ENCODE assay signal across 1 fruit fly cellular context in the genomic region with DNA sequence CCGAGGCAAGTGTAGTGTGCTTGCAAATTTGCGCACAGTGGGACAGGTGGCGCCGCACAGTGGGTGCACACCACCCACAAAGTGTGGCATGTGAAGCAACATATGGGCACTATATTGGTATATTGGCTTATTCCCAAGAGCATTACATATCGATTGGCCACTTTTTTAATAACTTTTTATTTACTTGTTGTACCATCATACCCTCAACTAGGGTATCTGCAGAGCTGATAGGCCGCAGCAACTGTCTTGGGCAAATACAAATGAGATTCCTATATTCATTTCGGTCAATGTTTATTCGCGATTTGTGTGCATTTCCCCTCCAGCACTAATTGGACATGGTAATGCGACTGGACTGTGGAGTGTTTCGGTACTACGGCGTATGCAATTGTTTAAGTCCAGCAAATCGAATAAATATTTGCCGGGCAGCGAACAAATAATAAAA.
A peak's percentile ranks its signal among the peaks of the same experiment; 100 is the strongest.
TF ChIP-seq lines count a peak whose summit lies in the region.

No protein-coding gene starts in this region.

TF ChIP-seq in whole organism, embryonic, 481 proteins besides CTCF, POLR2A, EP300 and RAD21 (continued from another document and continues in another):
- TF ChIP-seq Sin3A (optimal IDR thresholded peaks at IDR 0.05; lab: Kevin White, UChicago) (no peak), ATbp (GFP tag; optimal IDR thresholded peaks at IDR 0.05; lab: Kevin White, UChicago) (peak; percentile 85), CrebB (tag; optimal IDR thresholded peaks at IDR 0.05; lab: Kevin White, UChicago) (no peak), lab (GFP tag; optimal IDR thresholded peaks at IDR 0.05; lab: Kevin White, UChicago) (peak; percentile 53), Ada2b (GFP tag; IDR thresholded peaks at IDR 0.05; lab: Robert Waterston, UW) (peak; percentile 54), CG11093 (GFP tag; IDR thresholded peaks at IDR 0.05; lab: Robert Waterston, UW) (peak; percentile 51; the same call in 1 of the 3 replicates), seq (GFP tag; IDR thresholded peaks at IDR 0.05; lab: Robert Waterston, UW) (no peak; the same call in 1 of the 2 replicates), D19A (tag; optimal IDR thresholded peaks at IDR 0.05; lab: Kevin White, UChicago) (peak; percentile 32), Lim3 (GFP tag; IDR thresholded peaks at IDR 0.05; lab: Robert Waterston, UW) (no peak), pfk (GFP tag; optimal IDR thresholded peaks at IDR 0.05; lab: Kevin White, UChicago) (no peak), CG31441 (GFP tag; IDR thresholded peaks at IDR 0.05; lab: Robert Waterston, UW) (peak; percentile 67), Fer3 (tag; optimal IDR thresholded peaks at IDR 0.05; lab: Kevin White, UChicago) (peak; percentile 31), Fer2 (tag; optimal IDR thresholded peaks at IDR 0.05; lab: Kevin White, UChicago) (no peak), Nf-YA (GFP tag; IDR thresholded peaks at IDR 0.05; lab: Robert Waterston, UW) (peak; percentile 51; the same call in 1 of the 2 replicates), mam (GFP tag; optimal IDR thresholded peaks at IDR 0.05; lab: Kevin White, UChicago) (peak; percentile 49), CG12071 (GFP tag; optimal IDR thresholded peaks at IDR 0.05; lab: Kevin White, UChicago) (peak; percentile 64), prd (optimal IDR thresholded peaks at IDR 0.05; lab: Kevin White, UChicago) (no peak), prd (GFP tag; IDR thresholded peaks at IDR 0.05; lab: Robert Waterston, UW) (peak; percentile 64), fd64A (GFP tag; optimal IDR thresholded peaks at IDR 0.05; lab: Kevin White, UChicago) (peak; percentile 75), CG4404 (GFP tag; IDR thresholded peaks at IDR 0.05; lab: Robert Waterston, UW) (peak; percentile 35), CG12391 (tag; optimal IDR thresholded peaks at IDR 0.05; lab: Kevin White, UChicago) (peak; percentile 32), BEAF-32 (GFP tag; optimal IDR thresholded peaks at IDR 0.05; lab: Kevin White, UChicago) (no peak), gsb-n (tag; optimal IDR thresholded peaks at IDR 0.05; lab: Kevin White, UChicago) (peak; percentile 64), CG10267 (tag; optimal IDR thresholded peaks at IDR 0.05; lab: Kevin White, UChicago) (no peak), Antp (GFP tag; optimal IDR thresholded peaks at IDR 0.05; lab: Kevin White, UChicago) (peak; percentile 52), Blimp-1 (GFP tag; optimal IDR thresholded peaks at IDR 0.05; lab: Kevin White, UChicago) (peak; percentile 30), GATAe (GFP tag; conservative IDR thresholded peaks at IDR 0.05; lab: Robert Waterston, UW) (no peak), NC2α (GFP tag; optimal IDR thresholded peaks at IDR 0.05; lab: Kevin White, UChicago) (no peak), oc (tag; optimal IDR thresholded peaks at IDR 0.05; lab: Kevin White, UChicago) (no peak), pzg (GFP tag; optimal IDR thresholded peaks at IDR 0.05; lab: Kevin White, UChicago) (no peak), CG4820 (GFP tag; optimal IDR thresholded peaks at IDR 0.05; lab: Kevin White, UChicago) (peak; percentile 23), CG13775 (GFP tag; optimal IDR thresholded peaks at IDR 0.05; lab: Kevin White, UChicago) (no peak), trem (tag; optimal IDR thresholded peaks at IDR 0.05; lab: Kevin White, UChicago) (no peak), emc (GFP tag; optimal IDR thresholded peaks at IDR 0.05; lab: Kevin White, UChicago) (no peak), Chrac-16 (GFP tag; optimal IDR thresholded peaks at IDR 0.05; lab: Kevin White, UChicago) (no peak), jigr1 (GFP tag; IDR thresholded peaks at IDR 0.05; lab: Robert Waterston, UW) (peak; percentile 41; the same call in 1 of the 3 replicates), Jarid2 (GFP tag; optimal IDR thresholded peaks at IDR 0.05; lab: Kevin White, UChicago) (peak; percentile 22), peb (GFP tag; IDR thresholded peaks at IDR 0.05; lab: Robert Waterston, UW) (peak; percentile 20; the same call in 1 of the 2 replicates), BtbVII (GFP tag; optimal IDR thresholded peaks at IDR 0.05; lab: Kevin White, UChicago) (no peak), Sry-δ (GFP tag; optimal IDR thresholded peaks at IDR 0.05; lab: Kevin White, UChicago) (no peak), CG13296 (GFP tag; optimal IDR thresholded peaks at IDR 0.05; lab: Kevin White, UChicago) (no peak), CG42726 (GFP tag; IDR thresholded peaks at IDR 0.05; lab: Robert Waterston, UW; ENCODE audit: partially characterized antibody) (no peak), CHES-1-like (GFP tag; optimal IDR thresholded peaks at IDR 0.05; lab: Kevin White, UChicago) (peak; percentile 15), CG9609 (GFP tag; optimal IDR thresholded peaks at IDR 0.05; lab: Kevin White, UChicago) (peak; percentile 7), lbe (GFP tag; optimal IDR thresholded peaks at IDR 0.05; lab: Kevin White, UChicago) (no peak), CG6654 (GFP tag; optimal IDR thresholded peaks at IDR 0.05; lab: Kevin White, UChicago) (peak; percentile 26), Sox102F (GFP tag; optimal IDR thresholded peaks at IDR 0.05; lab: Kevin White, UChicago) (peak; percentile 71), ken (GFP tag; IDR thresholded peaks at IDR 0.05; lab: Robert Waterston, UW) (peak; percentile 54; the same call in 1 of the 3 replicates), CG34422 (GFP tag; IDR thresholded peaks at IDR 0.05; lab: Robert Waterston, UW) (peak; percentile 24; the same call in 1 of the 3 replicates), trh (GFP tag; optimal IDR thresholded peaks at IDR 0.05; lab: Kevin White, UChicago) (no peak), grau (tag; optimal IDR thresholded peaks at IDR 0.05; lab: Kevin White, UChicago) (peak; percentile 25), CG14710 (tag; optimal IDR thresholded peaks at IDR 0.05; lab: Kevin White, UChicago) (peak; percentile 41), jumu (GFP tag; optimal IDR thresholded peaks at IDR 0.05; lab: Kevin White, UChicago) (no peak), Atf6 (GFP tag; IDR thresholded peaks at IDR 0.05; lab: Robert Waterston, UW) (no peak), pita (GFP tag; optimal IDR thresholded peaks at IDR 0.05; lab: Kevin White, UChicago) (no peak), Hr51 (GFP tag; optimal IDR thresholded peaks at IDR 0.05; lab: Kevin White, UChicago) (peak; percentile 33 to 38), sug (tag; optimal IDR thresholded peaks at IDR 0.05; lab: Kevin White, UChicago) (no peak), CG9215 (GFP tag; IDR thresholded peaks at IDR 0.05; lab: Robert Waterston, UW) (no peak), PHDP (tag; optimal IDR thresholded peaks at IDR 0.05; lab: Kevin White, UChicago) (peak; percentile 63), CG1529 (GFP tag; optimal IDR thresholded peaks at IDR 0.05; lab: Kevin White, UChicago) (peak; percentile 43), CG4730 (GFP tag; IDR thresholded peaks at IDR 0.05; lab: Robert Waterston, UW) (0 out of 2 replicates have a peak, but pooled peaks have one; percentile 13), Taf1 (GFP tag; IDR thresholded peaks at IDR 0.05; lab: Robert Waterston, UW) (no peak), CG12104 (GFP tag; optimal IDR thresholded peaks at IDR 0.05; lab: Kevin White, UChicago) (peak; percentile 15), Myb (GFP tag; optimal IDR thresholded peaks at IDR 0.05; lab: Kevin White, UChicago) (peak; percentile 4), dati (GFP tag; IDR thresholded peaks at IDR 0.05; lab: Robert Waterston, UW) (no peak), stc (GFP tag; IDR thresholded peaks at IDR 0.05; lab: Robert Waterston, UW) (peak; percentile 44; the same call in 1 of the 2 replicates), NC2β (GFP tag; optimal IDR thresholded peaks at IDR 0.05; lab: Kevin White, UChicago) (no peak), CG6791 (GFP tag; IDR thresholded peaks at IDR 0.05; lab: Robert Waterston, UW; ENCODE audit: partially characterized antibody) (no peak), zen (tag; optimal IDR thresholded peaks at IDR 0.05; lab: Kevin White, UChicago) (peak; percentile 5), ara (GFP tag; IDR thresholded peaks at IDR 0.05; lab: Robert Waterston, UW) (peak; percentile 43; the same call in 1 of the 2 replicates), Oaz (GFP tag; IDR thresholded peaks at IDR 0.05; lab: Robert Waterston, UW) (0 out of 2 replicates have a peak, but pooled peaks have one; percentile 19), CG14441 (GFP tag; IDR thresholded peaks at IDR 0.05; lab: Robert Waterston, UW) (peak; percentile 73), Hmx (GFP tag; optimal IDR thresholded peaks at IDR 0.05; lab: Kevin White, UChicago) (no peak), CG43689 (GFP tag; IDR thresholded peaks at IDR 0.05; lab: Robert Waterston, UW) (peak; percentile 57), HLH54F (GFP tag; optimal IDR thresholded peaks at IDR 0.05; lab: Kevin White, UChicago) (peak; percentile 30), CG2202 (tag; optimal IDR thresholded peaks at IDR 0.05; lab: Kevin White, UChicago) (peak; percentile 59), CG18764 (GFP tag; optimal IDR thresholded peaks at IDR 0.05; lab: Kevin White, UChicago) (no peak), Kr (GFP tag; optimal IDR thresholded peaks at IDR 0.05; lab: Kevin White, UChicago) (no peak), Med (GFP tag; lab: Kevin White, UChicago) (peak; percentile 89), CG10209 (GFP tag; optimal IDR thresholded peaks at IDR 0.05; lab: Kevin White, UChicago) (peak; percentile 43), her (GFP tag; optimal IDR thresholded peaks at IDR 0.05; lab: Kevin White, UChicago) (no peak), CG12942 (GFP tag; optimal IDR thresholded peaks at IDR 0.05; lab: Kevin White, UChicago) (no peak), CG5953 (GFP tag; IDR thresholded peaks at IDR 0.05; lab: Robert Waterston, UW) (peak; percentile 72; the same call in 1 of the 2 replicates), Drgx (GFP tag; IDR thresholded peaks at IDR 0.05; lab: Robert Waterston, UW) (peak; percentile 94), CG12236 (GFP tag; optimal IDR thresholded peaks at IDR 0.05; lab: Kevin White, UChicago) (peak; percentile 26), CG10654 (GFP tag; optimal IDR thresholded peaks at IDR 0.05; lab: Kevin White, UChicago) (peak; percentile 48), CG2889 (GFP tag; IDR thresholded peaks at IDR 0.05; lab: Robert Waterston, UW) (0 out of 3 replicates have a peak, but pooled peaks have one; percentile 46), Bteb2 (GFP tag; optimal IDR thresholded peaks at IDR 0.05; lab: Kevin White, UChicago) (no peak), CG11456 (GFP tag; IDR thresholded peaks at IDR 0.05; lab: Robert Waterston, UW) (peak; percentile 6; the same call in 1 of the 3 replicates), CG18476 (GFP tag; optimal IDR thresholded peaks at IDR 0.05; lab: Kevin White, UChicago) (no peak), pan (optimal IDR thresholded peaks at IDR 0.05; lab: Kevin White, UChicago) (no peak), pan (GFP tag; optimal IDR thresholded peaks at IDR 0.05 in 1 of 2, IDR thresholded peaks at IDR 0.05 in 1 of 2) (peak in 1 of 2 experiments; percentile 55), CG17802 (tag; optimal IDR thresholded peaks at IDR 0.05; lab: Kevin White, UChicago) (peak; percentile 48), Xbp1 (GFP tag; optimal IDR thresholded peaks at IDR 0.05; lab: Kevin White, UChicago) (peak; percentile 45), C15 (GFP tag; IDR thresholded peaks at IDR 0.05; lab: Robert Waterston, UW) (no peak), CG6272 (GFP tag; IDR thresholded peaks at IDR 0.05; lab: Robert Waterston, UW) (no peak), nau (GFP tag; optimal IDR thresholded peaks at IDR 0.05; lab: Kevin White, UChicago) (peak; percentile 62), exex (tag; optimal IDR thresholded peaks at IDR 0.05; lab: Kevin White, UChicago) (no peak), Xrp1 (GFP tag; IDR thresholded peaks at IDR 0.05; lab: Robert Waterston, UW) (peak; percentile 58), CG12299 (tag; optimal IDR thresholded peaks at IDR 0.05; lab: Kevin White, UChicago) (no peak), ac (GFP tag; optimal IDR thresholded peaks at IDR 0.05; lab: Kevin White, UChicago) (peak; percentile 22), nerfin-2 (GFP tag; IDR thresholded peaks at IDR 0.05; lab: Robert Waterston, UW; ENCODE audit: partially characterized antibody) (no peak), NK7.1 (GFP tag; optimal IDR thresholded peaks at IDR 0.05; lab: Kevin White, UChicago) (no peak), Side (GFP tag; optimal IDR thresholded peaks at IDR 0.05; lab: Kevin White, UChicago) (no peak), CG30020 (tag; optimal IDR thresholded peaks at IDR 0.05; lab: Kevin White, UChicago) (no peak), tx (GFP tag; optimal IDR thresholded peaks at IDR 0.05; lab: Kevin White, UChicago) (peak; percentile 24), phol (tag; optimal IDR thresholded peaks at IDR 0.05; lab: Kevin White, UChicago) (peak; percentile 46), Doc3 (GFP tag; IDR thresholded peaks at IDR 0.05; lab: Robert Waterston, UW; ENCODE audit: partially characterized antibody) (no peak), Dp (GFP tag; optimal IDR thresholded peaks at IDR 0.05; lab: Kevin White, UChicago) (no peak), luna (GFP tag; optimal IDR thresholded peaks at IDR 0.05; lab: Kevin White, UChicago) (no peak), crol (GFP tag; IDR thresholded peaks at IDR 0.05; lab: Robert Waterston, UW) (no peak), stwl (tag; optimal IDR thresholded peaks at IDR 0.05; lab: Kevin White, UChicago) (no peak), CG3281 (GFP tag; optimal IDR thresholded peaks at IDR 0.05; lab: Kevin White, UChicago) (no peak), en (GFP tag; optimal IDR thresholded peaks at IDR 0.05; lab: Kevin White, UChicago) (no peak), Ssrp (tag; optimal IDR thresholded peaks at IDR 0.05; lab: Kevin White, UChicago) (peak; percentile 33), CG16863 (GFP tag; optimal IDR thresholded peaks at IDR 0.05; lab: Kevin White, UChicago) (peak; percentile 21), rib (GFP tag; IDR thresholded peaks at IDR 0.05; lab: Robert Waterston, UW) (no peak), unc-4 (GFP tag; IDR thresholded peaks at IDR 0.05; lab: Robert Waterston, UW; ENCODE audit: partially characterized antibody) (no peak), sna (GFP tag; IDR thresholded peaks at IDR 0.05; lab: Robert Waterston, UW; ENCODE audit: partially characterized antibody) (no peak), D19B (GFP tag; optimal IDR thresholded peaks at IDR 0.05; lab: Kevin White, UChicago) (peak; percentile 39), sens (GFP tag; lab: Kevin White, UChicago) (peak; percentile 94), CG11695 (GFP tag; IDR thresholded peaks at IDR 0.05; lab: Robert Waterston, UW) (no peak), Dref (GFP tag; IDR thresholded peaks at IDR 0.05; lab: Robert Waterston, UW) (no peak), CG6683 (GFP tag; optimal IDR thresholded peaks at IDR 0.05; lab: Kevin White, UChicago) (no peak), ems (GFP tag; optimal IDR thresholded peaks at IDR 0.05; lab: Kevin White, UChicago) (no peak), crp (GFP tag; optimal IDR thresholded peaks at IDR 0.05; lab: Kevin White, UChicago) (peak in 1 of 2 experiments; percentile 7), vnd (GFP tag; IDR thresholded peaks at IDR 0.05; lab: Robert Waterston, UW; ENCODE audit: partially characterized antibody) (no peak)
